Worm (Caenorhabditis elegans) whole organism, L3 larva: Measurements from ENCODE around the gene alkb-8.

Source experiments
- aly-2 ChIP-seq: fragments of 150-350 bp; optimal IDR thresholded peaks from 2 replicates; lab custom pipeline; 2014; ENCODE audit warnings: missing biosample characterization, missing genetic modification characterization
- ceh-82 ChIP-seq: fragments of 150-350 bp; optimal IDR thresholded peaks from 2 replicates; lab custom pipeline; 2014; ENCODE audit warnings: missing biosample characterization, missing genetic modification characterization
- daf-12 ChIP-seq: fragments of 150-350 bp; optimal IDR thresholded peaks from 2 replicates; lab custom pipeline; 2014; ENCODE audit warnings: missing biosample characterization, missing genetic modification reagents, missing genetic modification characterization
- nhr-11 ChIP-seq: fragments of 150-350 bp; optimal IDR thresholded peaks from 2 replicates; lab custom pipeline; 2014; ENCODE audit warnings: missing biosample characterization, missing genetic modification characterization

ce11 chrIII:3735509-3736255, 26.6 kb downstream of the alkb-8 start:
- no peak for TF ChIP-seq nhr-11 (tag; lab: Kevin White, UChicago)
- TF ChIP-seq aly-2 (tag; lab: Kevin White, UChicago), result no peak
- TF ChIP-seq ceh-82 (tag; lab: Kevin White, UChicago), result no peak
- no peak for TF ChIP-seq daf-12
